Worm (Caenorhabditis elegans) whole organism, mixed stage, embryonic: Measurements from ENCODE around the gene C47E12.11.

ENCODE experiments used
- ces-1 ChIP-seq: fragments of 150-350 bp; optimal IDR thresholded peaks from 2 replicates; lab custom pipeline; 2014; ENCODE audit warnings: missing biosample characterization, missing genetic modification reagents, missing genetic modification characterization
- elt-3 ChIP-seq: fragments of 150-350 bp; optimal IDR thresholded peaks from 2 replicates; lab custom pipeline; 2014; ENCODE audit warnings: missing biosample characterization, missing genetic modification characterization
- lin-32 ChIP-seq: fragments of 200-800 bp; sonication (Bioruptor generic); optimal IDR thresholded peaks from 2 replicates; lab custom pipeline; 2018; ENCODE audit warnings: mild to moderate bottlenecking, missing genetic modification characterization, missing compliant biosample characterization
- nhr-28 ChIP-seq: fragments of 150-350 bp; optimal IDR thresholded peaks from 2 replicates; lab custom pipeline; 2014; ENCODE audit warnings: missing biosample characterization, missing genetic modification characterization

DNA sequence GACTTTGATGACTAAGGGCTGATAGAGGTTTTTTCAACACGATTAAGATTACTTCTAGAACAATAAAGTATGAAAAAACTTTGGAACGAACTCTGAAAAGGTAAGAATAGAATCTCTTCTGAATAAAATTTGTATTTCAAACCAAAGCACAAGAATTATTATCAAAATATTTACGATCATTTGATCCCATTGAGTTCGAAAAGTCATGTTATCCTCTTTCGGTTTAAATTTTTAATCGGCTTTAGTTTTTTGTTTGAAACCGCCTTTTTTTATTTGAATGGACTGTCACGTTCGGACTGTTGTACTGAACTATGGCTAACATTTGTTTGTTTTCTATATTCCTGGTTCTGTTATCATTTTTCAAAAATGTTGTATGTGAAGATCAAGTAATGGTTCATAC lies 5.2 kb downstream of the C47E12.11 start, which contains the start of gene C47E12.9:
- TF ChIP-seq ces-1 (no peak), nhr-28 (tag; lab: Kevin White, UChicago) (no peak), lin-32 (GFP tag; lab: Kevin White, UChicago) (no peak), elt-3 (tag; lab: Kevin White, UChicago) (no peak)
